Fruit fly (Drosophila melanogaster) whole organism, embryonic: Measurements from ENCODE around the gene Cpr30B.
A peak's percentile ranks its signal among the peaks of the same experiment; 100 is the strongest.

Source experiments
- B-H2 ChIP-seq: fragments of 200-800 bp; sonication (Bioruptor generic); optimal IDR thresholded peaks from 2 replicates; lab custom pipeline; 2018; ENCODE audit warnings: missing biosample characterization, mild to moderate bottlenecking, missing genetic modification characterization
- CG10321 ChIP-seq: fragments of 200-800 bp; sonication (Bioruptor generic); IDR thresholded peaks from 2 replicates; pipeline ENCODE4 v1.3.6; 2022; ENCODE audit warnings: missing biosample characterization, missing genetic modification characterization
- CG11456 ChIP-seq: fragments of 200-800 bp; sonication (Bioruptor generic); IDR thresholded peaks from 3 replicates; pipeline ENCODE4 v1.3.6; 2022; ENCODE audit warnings: missing biosample characterization, missing genetic modification characterization
- CG12155 ChIP-seq: fragments of 200-800 bp; sonication (Bioruptor generic); optimal IDR thresholded peaks from 3 replicates; lab custom pipeline; 2016; ENCODE audit warnings: missing biosample characterization, missing genetic modification characterization
- CG14710 ChIP-seq: fragments of 200-800 bp; sonication (Bioruptor generic); optimal IDR thresholded peaks from 3 replicates; lab custom pipeline; 2019; ENCODE audit warnings: missing biosample characterization, mild to moderate bottlenecking, missing genetic modification characterization, moderate library complexity
- CG2129 ChIP-seq: fragments of 200-800 bp; sonication (Bioruptor generic); IDR thresholded peaks from 2 replicates; pipeline ENCODE4 v1.3.6; 2022; ENCODE audit warnings: missing biosample characterization, missing genetic modification characterization; ENCODE audit not compliant: partially characterized antibody
- CG31224 ChIP-seq: fragments of 200-800 bp; sonication (Bioruptor generic); IDR thresholded peaks from 2 replicates; pipeline ENCODE4 v1.3.6; 2022; ENCODE audit warnings: missing biosample characterization, missing genetic modification characterization
- CG3726 ChIP-seq: fragments of 200-800 bp; sonication (Bioruptor generic); IDR thresholded peaks from 3 replicates; pipeline ENCODE4, ENCODE4 v1.3.6; 2022; ENCODE audit warnings: missing biosample characterization, missing genetic modification characterization
- CG4282 ChIP-seq: fragments of 200-800 bp; sonication (Bioruptor generic); optimal IDR thresholded peaks from 2 replicates; lab custom pipeline; 2016; ENCODE audit warnings: missing biosample characterization, missing genetic modification characterization
- CG4360 ChIP-seq: fragments of 200-800 bp; sonication (Bioruptor generic); IDR thresholded peaks from 2 replicates; pipeline ENCODE4 v1.3.6; 2022; ENCODE audit warnings: missing biosample characterization, missing genetic modification characterization
- CG4707 ChIP-seq: fragments of 200-800 bp; sonication (Bioruptor generic); optimal IDR thresholded peaks from 2 replicates; lab custom pipeline; 2018; ENCODE audit warnings: missing biosample characterization, mild to moderate bottlenecking, missing genetic modification characterization, moderate library complexity
- CG4730 ChIP-seq: fragments of 200-800 bp; sonication (Bioruptor generic); IDR thresholded peaks from 2 replicates; pipeline ENCODE4 v1.3.6; 2022; ENCODE audit warnings: missing biosample characterization, missing genetic modification characterization
- CG5953 ChIP-seq: fragments of 200-800 bp; sonication (Bioruptor generic); IDR thresholded peaks from 2 replicates; pipeline ENCODE4 v1.3.6; 2022; ENCODE audit warnings: missing biosample characterization, missing genetic modification characterization
- CG6683 ChIP-seq: fragments of 200-800 bp; sonication (Bioruptor generic); optimal IDR thresholded peaks from 2 replicates; lab custom pipeline; 2017; ENCODE audit warnings: missing biosample characterization, mild to moderate bottlenecking, missing genetic modification characterization, missing genetic modification reagents
- CG6689 ChIP-seq: fragments of 200-800 bp; sonication (Bioruptor generic); IDR thresholded peaks from 2 replicates; pipeline ENCODE4 v1.3.6; 2022; ENCODE audit warnings: missing biosample characterization, missing genetic modification characterization
- CG9609 ChIP-seq: fragments of 200-800 bp; sonication (Bioruptor generic); optimal IDR thresholded peaks from 3 replicates; lab custom pipeline; 2016; ENCODE audit warnings: missing biosample characterization, missing genetic modification characterization
- Camta ChIP-seq: fragments of 200-800 bp; sonication (Bioruptor generic); optimal IDR thresholded peaks from 2 replicates; lab custom pipeline; 2016; ENCODE audit warnings: missing biosample characterization, missing genetic modification characterization
- CoRest ChIP-seq: fragments of 200-800 bp; sonication (Bioruptor generic); optimal IDR thresholded peaks from 3 replicates; lab custom pipeline; 2018; ENCODE audit warnings: missing biosample characterization, mild to moderate bottlenecking, missing genetic modification characterization, moderate library complexity
- H15 ChIP-seq: fragments of 200-800 bp; sonication (Bioruptor generic); IDR thresholded peaks from 3 replicates; pipeline ENCODE4 v1.3.6; 2022; ENCODE audit warnings: missing biosample characterization, missing genetic modification characterization
- Jarid2 ChIP-seq: fragments of 200-800 bp; sonication (Bioruptor generic); optimal IDR thresholded peaks from 3 replicates; lab custom pipeline; 2017; ENCODE audit warnings: mild to moderate bottlenecking, missing biosample characterization, missing genetic modification reagents, missing genetic modification characterization
- Mrtf ChIP-seq: fragments of 200-800 bp; sonication (Bioruptor generic); IDR thresholded peaks from 3 replicates; pipeline ENCODE4 v1.3.6; 2022; ENCODE audit warnings: missing biosample characterization, missing genetic modification characterization
- NfI ChIP-seq: fragments of 200-800 bp; sonication (Bioruptor generic); optimal IDR thresholded peaks from 3 replicates; lab custom pipeline; 2018; ENCODE audit warnings: missing biosample characterization, mild to moderate bottlenecking, missing genetic modification characterization, moderate library complexity
- Optix ChIP-seq: fragments of 200-800 bp; sonication (Bioruptor generic); IDR thresholded peaks from 3 replicates; pipeline ENCODE4 v1.3.6; 2022; ENCODE audit warnings: missing biosample characterization, missing genetic modification characterization
- PHDP ChIP-seq: fragments of 200-800 bp; sonication (Bioruptor generic); optimal IDR thresholded peaks from 3 replicates; lab custom pipeline; 2018; ENCODE audit warnings: missing biosample characterization, mild to moderate bottlenecking, missing genetic modification characterization, moderate library complexity
- Ptx1 ChIP-seq: fragments of 200-800 bp; sonication (Bioruptor generic); IDR thresholded peaks from 2 replicates; pipeline ENCODE4 v1.3.6; 2022; ENCODE audit warnings: missing biosample characterization, missing genetic modification characterization
- Ravus ChIP-seq: fragments of 200-800 bp; sonication (Bioruptor generic); IDR thresholded peaks from 2 replicates; pipeline ENCODE4 v1.3.6; 2022; ENCODE audit warnings: missing biosample characterization, missing genetic modification characterization
- Rfx ChIP-seq: fragments of 200-800 bp; sonication (Bioruptor generic); IDR thresholded peaks from 2 replicates; pipeline ENCODE4 v1.3.6; 2022; ENCODE audit warnings: missing biosample characterization, missing genetic modification characterization
- Side ChIP-seq: fragments of 200-800 bp; sonication (Bioruptor generic); optimal IDR thresholded peaks from 2 replicates; lab custom pipeline; 2016; ENCODE audit warnings: missing biosample characterization, missing genetic modification characterization
- TFAM ChIP-seq: fragments of 200-800 bp; sonication (Bioruptor generic); optimal IDR thresholded peaks from 2 replicates; lab custom pipeline; 2017; ENCODE audit warnings: missing biosample characterization, missing genetic modification characterization, inconsistent platforms
- Taf1 ChIP-seq: fragments of 200-800 bp; sonication (Bioruptor generic); IDR thresholded peaks from 2 replicates; pipeline ENCODE4 v1.3.6; 2022; ENCODE audit warnings: missing biosample characterization, missing genetic modification characterization
- ase ChIP-seq: fragments of 200-800 bp; sonication (Bioruptor generic); IDR thresholded peaks from 3 replicates; pipeline ENCODE4 v1.3.6; 2022; ENCODE audit warnings: missing biosample characterization, missing genetic modification characterization
- bsh ChIP-seq, 2 experiments: fragments of 200-800 bp; sonication (Bioruptor generic); optimal IDR thresholded peaks; 2 replicates each; lab custom pipeline; 2017 to 2018; ENCODE audit warnings: mild to moderate bottlenecking in 2 of 2, missing biosample characterization in 2 of 2, missing genetic modification characterization in 2 of 2, moderate library complexity in 1 of 2
- chinmo ChIP-seq: fragments of 200-800 bp; sonication (Bioruptor generic); IDR thresholded peaks from 4 replicates; pipeline ENCODE4 v1.3.6; 2022; ENCODE audit warnings: missing biosample characterization, missing genetic modification characterization; ENCODE audit not compliant: partially characterized antibody
- dm ChIP-seq: fragments of 200-800 bp; sonication (Bioruptor generic); optimal IDR thresholded peaks from 3 replicates; lab custom pipeline; 2016; ENCODE audit warnings: missing biosample characterization, missing genetic modification characterization
- gce ChIP-seq: fragments of 200-800 bp; sonication (Bioruptor generic); IDR thresholded peaks from 3 replicates; pipeline ENCODE4 v1.3.6; 2022; ENCODE audit warnings: missing biosample characterization, missing genetic modification characterization
- grau ChIP-seq: fragments of 200-800 bp; optimal IDR thresholded peaks from 3 replicates; lab custom pipeline; 2019; ENCODE audit warnings: missing biosample characterization, mild to moderate bottlenecking, missing genetic modification characterization, moderate library complexity
- gro ChIP-seq: fragments of 200-800 bp; sonication (Bioruptor generic); optimal IDR thresholded peaks from 2 replicates; lab custom pipeline; 2016; ENCODE audit warnings: missing biosample characterization, missing genetic modification characterization
- hkb ChIP-seq, 2 experiments: fragments of 200-800 bp in 1 of 2; fragments of >200 bp in 1 of 2; sonication (Bioruptor generic) in 1 of 2; IDR thresholded peaks in 1 of 2; optimal IDR thresholded peaks in 1 of 2; 2 replicates each; pipeline versions ENCODE4 v1.3.6 to Lab custom; 2017 to 2022; ENCODE audit warnings: missing biosample characterization in 1 of 2, missing genetic modification characterization in 1 of 2
- ind ChIP-seq: fragments of 200-800 bp; sonication (Bioruptor generic); optimal IDR thresholded peaks from 3 replicates; lab custom pipeline; 2016; ENCODE audit warnings: missing biosample characterization, missing genetic modification characterization
- luna ChIP-seq: fragments of 200-800 bp; sonication (Bioruptor generic); optimal IDR thresholded peaks from 2 replicates; lab custom pipeline; 2016; ENCODE audit warnings: missing biosample characterization, missing genetic modification characterization
- pum ChIP-seq: fragments of 200-800 bp; sonication (Bioruptor generic); optimal IDR thresholded peaks from 2 replicates; lab custom pipeline; 2016; ENCODE audit warnings: missing biosample characterization, missing genetic modification characterization
- repo ChIP-seq: fragments of 200-800 bp; sonication (Bioruptor generic); optimal IDR thresholded peaks from 2 replicates; lab custom pipeline; 2016; ENCODE audit warnings: missing biosample characterization, missing genetic modification characterization
- sc ChIP-seq, 3 experiments: fragments of >200 bp in 2 of 3; fragments of 200-800 bp in 1 of 3; sonication (Bioruptor generic) in 1 of 3; optimal IDR thresholded peaks; 2 replicates in 2 of 3; 3 replicates in 1 of 3; lab custom pipeline; 2017; ENCODE audit warnings: mild to moderate bottlenecking in 1 of 3, missing biosample characterization in 1 of 3, missing genetic modification characterization in 1 of 3, missing genetic modification reagents in 1 of 3
- sr ChIP-seq: fragments of 200-800 bp; sonication (Bioruptor generic); IDR thresholded peaks from 3 replicates; pipeline ENCODE4 v1.3.6; 2022; ENCODE audit warnings: missing biosample characterization, missing genetic modification characterization
- stwl ChIP-seq: fragments of 200-800 bp; sonication (Bioruptor generic); optimal IDR thresholded peaks from 3 replicates; lab custom pipeline; 2018; ENCODE audit warnings: missing biosample characterization, mild to moderate bottlenecking, missing genetic modification characterization, moderate library complexity
- tna ChIP-seq: fragments of 200-800 bp; sonication (Bioruptor generic); IDR thresholded peaks from 2 replicates; pipeline ENCODE4 v1.3.6; 2022; ENCODE audit warnings: missing biosample characterization, missing genetic modification characterization; ENCODE audit not compliant: partially characterized antibody
- vvl ChIP-seq: fragments of 200-800 bp; sonication (Bioruptor generic); IDR thresholded peaks from 2 replicates; pipeline ENCODE4 v1.3.6; 2022; ENCODE audit warnings: missing biosample characterization, missing genetic modification characterization
- wdn ChIP-seq: fragments of 200-800 bp; sonication (Bioruptor generic); IDR thresholded peaks from 2 replicates; pipeline ENCODE4 v1.3.6; 2022; ENCODE audit warnings: missing biosample characterization, missing genetic modification characterization

Cpr30B gene

DNA sequence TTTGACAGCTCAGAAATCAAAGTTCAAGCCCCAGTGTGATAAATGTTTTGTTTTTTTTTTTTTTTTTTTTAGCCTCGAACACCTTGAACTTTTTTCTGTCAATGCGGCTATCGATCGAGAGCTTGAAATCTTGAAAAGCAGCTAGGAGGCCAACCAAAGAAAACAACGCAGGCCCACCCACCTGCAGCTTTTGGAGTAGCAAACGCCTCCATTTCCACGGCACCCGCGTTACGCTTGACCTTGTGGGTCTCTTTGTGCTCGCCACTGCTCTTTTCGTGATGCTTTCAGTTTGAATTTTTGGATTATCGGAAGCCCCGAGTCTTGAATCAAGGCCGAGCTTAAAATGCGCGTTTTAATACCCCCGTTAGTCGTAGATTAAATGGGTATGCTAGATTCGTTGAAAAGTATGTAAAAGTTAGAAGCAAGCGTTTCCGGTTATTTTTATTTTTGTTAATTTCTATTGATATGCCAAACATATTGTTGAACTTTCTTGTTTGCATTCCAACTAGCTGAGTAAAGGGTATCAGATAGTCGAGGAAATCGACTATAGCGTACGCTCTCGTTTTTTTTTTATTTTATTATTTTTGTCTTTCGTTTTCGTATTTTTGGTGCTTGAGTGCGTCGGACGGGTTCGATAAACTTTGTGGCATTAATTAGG lies 39.8 kb upstream of the Cpr30B start (continued):
- peak; percentile 53; the same call in 1 of the 3 replicates for TF ChIP-seq Optix
- TF ChIP-seq chinmo (GFP tag; lab: Robert Waterston, UW): peak; percentile 86; the same call in 2 of the 4 replicates
- TF ChIP-seq grau (tag; lab: Kevin White, UChicago): peak; percentile 69
- peak in 1 of 2 experiments; percentile 78 for TF ChIP-seq bsh (GFP tag; optimal IDR thresholded peaks at IDR 0.05; lab: Kevin White, UChicago)
- no peak for TF ChIP-seq tna (GFP tag; lab: Robert Waterston, UW)
- TF ChIP-seq CG11456 (GFP tag; lab: Robert Waterston, UW): peak; percentile 77
- peak; percentile 21 for TF ChIP-seq Camta
- no peak for TF ChIP-seq Jarid2
- peak; percentile 84 for TF ChIP-seq Ptx1
- TF ChIP-seq gro (GFP tag; lab: Kevin White, UChicago): no peak
- peak; percentile 68 for TF ChIP-seq CG5953 (GFP tag; lab: Robert Waterston, UW)
- TF ChIP-seq CG10321 (GFP tag; lab: Robert Waterston, UW): no peak; the same call in 1 of the 2 replicates
- TF ChIP-seq CG12155 (GFP tag; lab: Kevin White, UChicago): peak; percentile 50
- TF ChIP-seq ind: peak; percentile 43
- no peak for TF ChIP-seq dm
- peak; percentile 80 for TF ChIP-seq CoRest
- TF ChIP-seq luna: no peak
- no peak for TF ChIP-seq B-H2 (GFP tag; lab: Kevin White, UChicago)
- no peak for TF ChIP-seq CG4282 (GFP tag; lab: Kevin White, UChicago)
- peak; percentile 47; the same call in 1 of the 2 replicates for TF ChIP-seq wdn (GFP tag; lab: Robert Waterston, UW)
- TF ChIP-seq CG4707 (GFP tag; lab: Kevin White, UChicago): peak; percentile 37
- TF ChIP-seq gce (GFP tag; lab: Robert Waterston, UW): peak; percentile 72; the same call in 1 of the 3 replicates
- peak; percentile 79 for TF ChIP-seq CG6689 (GFP tag; lab: Robert Waterston, UW)
- 0 out of 2 replicates have a peak, but pooled peaks have one; percentile 39 for TF ChIP-seq CG4360 (GFP tag; lab: Robert Waterston, UW)
- peak; percentile 34 for TF ChIP-seq Ravus (GFP tag; lab: Robert Waterston, UW)
- no peak for TF ChIP-seq CG2129 (GFP tag; lab: Robert Waterston, UW)
- no peak for TF ChIP-seq CG9609 (GFP tag; lab: Kevin White, UChicago)
- no peak for TF ChIP-seq repo (GFP tag; lab: Kevin White, UChicago)
- TF ChIP-seq pum (GFP tag; lab: Kevin White, UChicago): peak; percentile 22
- no peak for TF ChIP-seq CG14710
- no peak for TF ChIP-seq Side (GFP tag; lab: Kevin White, UChicago)
- peak; percentile 83 for TF ChIP-seq Rfx
- peak; percentile 47 for TF ChIP-seq CG31224 (GFP tag; lab: Robert Waterston, UW)
- no peak for TF ChIP-seq Taf1 (GFP tag; lab: Robert Waterston, UW)
- no peak for TF ChIP-seq CG6683 (GFP tag; lab: Kevin White, UChicago)
- peak; percentile 91 for TF ChIP-seq vvl (GFP tag; lab: Robert Waterston, UW)
- TF ChIP-seq TFAM (GFP tag; lab: Kevin White, UChicago): no peak
- TF ChIP-seq CG3726 (GFP tag; lab: Robert Waterston, UW): peak; percentile 76; the same call in 1 of the 3 replicates
- TF ChIP-seq PHDP (tag; lab: Kevin White, UChicago): peak; percentile 76
- TF ChIP-seq NfI (GFP tag; lab: Kevin White, UChicago): peak; percentile 35
- peak; percentile 68; the same call in 1 of the 3 replicates for TF ChIP-seq ase (GFP tag; lab: Robert Waterston, UW)
- peak; percentile 43; the same call in 2 of the 3 replicates for TF ChIP-seq sr (GFP tag; lab: Robert Waterston, UW)
- peak; percentile 69 for TF ChIP-seq Mrtf
- TF ChIP-seq sc (optimal IDR thresholded peaks at IDR 0.05; lab: Kevin White, UChicago): no peak
- TF ChIP-seq sc (GFP tag; optimal IDR thresholded peaks at IDR 0.05; lab: Kevin White, UChicago): peak; percentile 51
- peak; percentile 72; the same call in 2 of the 3 replicates for TF ChIP-seq H15 (GFP tag; lab: Robert Waterston, UW)
- peak; percentile 74 for TF ChIP-seq CG4730 (GFP tag; lab: Robert Waterston, UW)
- TF ChIP-seq hkb (optimal IDR thresholded peaks at IDR 0.05; lab: Kevin White, UChicago): no peak
- TF ChIP-seq hkb (GFP tag; IDR thresholded peaks at IDR 0.05; lab: Robert Waterston, UW): peak; percentile 92
- TF ChIP-seq stwl (tag; lab: Kevin White, UChicago): no peak
